Worm (Caenorhabditis elegans) whole organism, L1 larva: ENCODE measurements around the gene T05A7.13.

ENCODE experiments used
- C34B4.2 ChIP-seq: sonication (generic microtip); optimal IDR thresholded peaks from 2 replicates; lab custom pipeline; 2017; ENCODE audit warnings: mild to moderate bottlenecking, missing genetic modification characterization, missing compliant biosample characterization
- alr-1 ChIP-seq: fragments of 200-800 bp; sonication (Bioruptor generic); optimal IDR thresholded peaks from 2 replicates; lab custom pipeline; 2018; ENCODE audit warnings: borderline replicate concordance, mild to moderate bottlenecking, missing genetic modification characterization, missing compliant biosample characterization
- ama-1 ChIP-seq: fragments of 150-350 bp; optimal IDR thresholded peaks from 2 replicates; lab custom pipeline; 2014
- blmp-1 ChIP-seq: fragments of 150-350 bp; optimal IDR thresholded peaks from 2 replicates; lab custom pipeline; 2014; ENCODE audit warnings: missing biosample characterization, missing genetic modification characterization
- ceh-8 ChIP-seq: fragments of 200-800 bp; sonication (Bioruptor generic); optimal IDR thresholded peaks from 2 replicates; lab custom pipeline; 2018; ENCODE audit warnings: mild to moderate bottlenecking, missing genetic modification characterization, moderate library complexity, missing compliant biosample characterization
- ceh-82 ChIP-seq, 3 experiments: fragments of 150-350 bp in 1 of 3; sonication (generic microtip) in 2 of 3; optimal IDR thresholded peaks; 2 replicates each; lab custom pipeline; 2014 to 2017; ENCODE audit warnings: missing biosample characterization in 3 of 3, missing genetic modification characterization in 3 of 3
- ceh-88 ChIP-seq: fragments of 200-800 bp; sonication (Bioruptor generic); IDR thresholded peaks from 2 replicates; pipeline ENCODE4 v1.3.6; 2022; ENCODE audit warnings: missing genetic modification characterization, missing compliant biosample characterization
- ces-1 ChIP-seq: fragments of 150-350 bp; optimal IDR thresholded peaks from 2 replicates; lab custom pipeline; 2014; ENCODE audit warnings: missing biosample characterization, missing genetic modification reagents, missing genetic modification characterization
- dsc-1 ChIP-seq: sonication (generic microtip); optimal IDR thresholded peaks from 2 replicates; lab custom pipeline; 2016; ENCODE audit warnings: mild to moderate bottlenecking, missing genetic modification characterization, missing compliant biosample characterization
- efl-1 ChIP-seq, 4 experiments: fragments of 150-350 bp; optimal IDR thresholded peaks in 3 of 4; peaks in 1 of 4; 1 replicate in 1 of 4; 2 replicates in 3 of 4; lab custom pipeline; 2014; ENCODE audit warnings: missing biosample characterization in 2 of 4, missing genetic modification characterization in 2 of 4, missing genetic modification reagents in 2 of 4
- elt-2 ChIP-seq: sonication (generic microtip); optimal IDR thresholded peaks from 2 replicates; lab custom pipeline; 2016; ENCODE audit warnings: missing genetic modification characterization, mild to moderate bottlenecking, inconsistent platforms, missing compliant biosample characterization, missing genetic modification reagents
- elt-3 ChIP-seq, 6 experiments: fragments of 150-350 bp in 1 of 6; sonication (generic microtip); optimal IDR thresholded peaks; 2 replicates each; lab custom pipeline; 2017 to 2018; ENCODE audit warnings: missing biosample characterization in 6 of 6, missing genetic modification characterization in 6 of 6, inconsistent platforms in 1 of 6
- ets-5 ChIP-seq: fragments of 200-800 bp; sonication (Bioruptor generic); IDR thresholded peaks from 2 replicates; pipeline ENCODE4 v1.3.6; 2022; ENCODE audit warnings: missing genetic modification characterization, missing compliant biosample characterization
- fkh-10 ChIP-seq: sonication (generic microtip); optimal IDR thresholded peaks from 2 replicates; lab custom pipeline; 2017; ENCODE audit warnings: missing biosample characterization, missing genetic modification reagents, missing genetic modification characterization
- fkh-8 ChIP-seq: sonication (generic microtip); optimal IDR thresholded peaks from 2 replicates; lab custom pipeline; 2016; ENCODE audit warnings: mild to moderate bottlenecking, missing genetic modification characterization, missing compliant biosample characterization
- grh-1 ChIP-seq: fragments of 200-800 bp; sonication (Bioruptor generic); IDR thresholded peaks from 2 replicates; pipeline ENCODE4 v1.3.6; 2022; ENCODE audit warnings: missing genetic modification reagents, missing genetic modification characterization, missing compliant biosample characterization
- hlh-17 ChIP-seq: fragments of 200-800 bp; sonication (Bioruptor generic); optimal IDR thresholded peaks from 2 replicates; lab custom pipeline; 2018; ENCODE audit warnings: missing genetic modification characterization, mild to moderate bottlenecking, missing compliant biosample characterization, moderate library complexity, borderline replicate concordance
- hpl-2 ChIP-seq: fragments of 150-350 bp; optimal IDR thresholded peaks from 2 replicates; lab custom pipeline; 2014; ENCODE audit warnings: missing biosample characterization, missing genetic modification reagents, missing genetic modification characterization
- lin-14 ChIP-seq: fragments of 200-800 bp; sonication (Bioruptor generic); optimal IDR thresholded peaks from 2 replicates; lab custom pipeline; 2018; ENCODE audit warnings: mild to moderate bottlenecking, missing genetic modification characterization, moderate library complexity, missing compliant biosample characterization
- lin-35 ChIP-seq, 2 experiments: fragments of 150-350 bp; optimal IDR thresholded peaks; 2 replicates each; lab custom pipeline; 2014; ENCODE audit warnings: missing biosample characterization in 2 of 2, missing genetic modification characterization in 2 of 2, missing genetic modification reagents in 2 of 2
- lsy-2 ChIP-seq, 2 experiments: fragments of 150-350 bp; optimal IDR thresholded peaks; 2 replicates each; lab custom pipeline; 2014; ENCODE audit warnings: missing biosample characterization in 2 of 2, missing genetic modification characterization in 2 of 2
- mef-2 ChIP-seq: fragments of 150-350 bp; optimal IDR thresholded peaks from 2 replicates; lab custom pipeline; 2014; ENCODE audit warnings: missing biosample characterization, missing genetic modification characterization
- mep-1 ChIP-seq: fragments of 150-350 bp; optimal IDR thresholded peaks from 2 replicates; lab custom pipeline; 2014; ENCODE audit warnings: missing biosample characterization, missing genetic modification characterization
- nhr-11 ChIP-seq: fragments of 150-350 bp; optimal IDR thresholded peaks from 2 replicates; lab custom pipeline; 2014; ENCODE audit warnings: missing biosample characterization, missing genetic modification characterization
- nhr-19 ChIP-seq: fragments of 200-800 bp; sonication (Bioruptor generic); conservative IDR thresholded peaks from 2 replicates; pipeline ENCODE4 v1.3.6; 2022; ENCODE audit warnings: missing genetic modification characterization, missing compliant biosample characterization
- nhr-237 ChIP-seq: fragments of 150-350 bp; optimal IDR thresholded peaks from 2 replicates; lab custom pipeline; 2014; ENCODE audit warnings: missing biosample characterization, missing genetic modification characterization
- nhr-47 ChIP-seq: sonication (generic microtip); optimal IDR thresholded peaks from 2 replicates; lab custom pipeline; 2016; ENCODE audit warnings: mild to moderate bottlenecking, missing genetic modification characterization, moderate library complexity, missing compliant biosample characterization
- nhr-85 ChIP-seq: sonication (generic microtip); peaks from one replicate; lab custom pipeline; 2016; ENCODE audit warnings: missing genetic modification characterization, inconsistent platforms, missing compliant biosample characterization
- rnt-1 ChIP-seq: sonication (generic microtip); optimal IDR thresholded peaks from 2 replicates; lab custom pipeline; 2016; ENCODE audit warnings: mild to moderate bottlenecking, missing genetic modification characterization, moderate library complexity, missing compliant biosample characterization
- unc-30 ChIP-seq: sonication (generic microtip); optimal IDR thresholded peaks from 2 replicates; lab custom pipeline; 2017; ENCODE audit warnings: missing biosample characterization, missing genetic modification characterization
- unc-86 ChIP-seq: sonication (generic microtip); optimal IDR thresholded peaks from 2 replicates; lab custom pipeline; 2016; ENCODE audit warnings: missing genetic modification characterization, missing compliant biosample characterization
- zag-1 ChIP-seq: fragments of 150-350 bp; optimal IDR thresholded peaks from 2 replicates; lab custom pipeline; 2014; ENCODE audit warnings: missing biosample characterization, missing genetic modification characterization

T05A7.13 gene

DNA sequence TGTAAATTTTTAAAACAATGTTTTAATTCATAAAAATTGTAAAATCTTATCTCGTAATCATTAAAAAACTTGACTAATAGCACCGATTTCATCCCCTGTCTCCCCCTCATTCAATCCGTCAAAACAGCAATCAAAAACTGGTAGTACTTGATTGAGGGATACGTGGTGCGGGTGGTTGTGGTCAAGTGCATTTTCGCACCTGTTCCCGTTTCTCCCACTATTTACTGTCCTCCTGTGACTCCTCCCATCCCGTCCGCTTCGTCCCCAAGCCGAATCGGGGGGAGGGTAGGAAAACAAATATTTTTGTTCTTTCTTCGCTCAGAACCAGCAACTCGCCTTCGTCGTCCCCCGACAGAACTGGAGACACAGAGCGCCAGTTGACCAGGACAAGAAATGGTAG lies 12.4 kb downstream of the T05A7.13 start, which contains the start of gene lgc-27 (continued):
- TF ChIP-seq ces-1 (GFP tag; lab: Kevin White, UChicago) (no peak), ceh-8 (GFP tag; lab: Kevin White, UChicago) (no peak)

DNA sequence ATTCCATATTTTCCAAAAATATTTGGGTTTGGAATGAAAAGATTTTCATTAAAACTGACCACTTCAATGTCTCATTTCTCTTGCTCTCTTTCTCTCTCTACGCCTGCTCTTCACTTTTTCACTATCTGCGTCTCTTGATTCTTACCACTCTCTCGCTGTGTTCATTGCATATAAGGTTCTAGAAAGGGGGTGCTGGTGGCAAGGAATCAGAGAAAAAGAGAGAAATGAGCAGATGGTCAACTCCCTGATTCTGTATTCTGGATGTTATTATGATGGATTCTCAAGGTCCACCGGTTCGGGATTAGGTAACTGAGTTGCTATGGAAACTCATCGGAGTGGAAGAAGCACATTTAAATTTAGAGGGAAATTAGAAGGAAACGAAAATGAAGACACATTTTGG lies 20.4 kb downstream of the T05A7.13 start:
- TF ChIP-seq mep-1 (tag; lab: Kevin White, UChicago) (peak; percentile 5), grh-1 (GFP tag; lab: Robert Waterston, UW) (no peak), rnt-1 (peak; percentile 9), ama-1 (lab: Kevin White, UChicago) (no peak), efl-1 (optimal IDR thresholded peaks at IDR 0.05; lab: Kevin White, UChicago) (peak; percentile 36 to 44), efl-1 (GFP tag; optimal IDR thresholded peaks at IDR 0.05 in 1 of 2; lab: Kevin White, UChicago) (no peak), lin-14 (GFP tag; lab: Kevin White, UChicago) (peak; percentile 49), blmp-1 (tag; lab: Kevin White, UChicago) (no peak), fkh-8 (tag; lab: Kevin White, UChicago) (peak; percentile 29), ceh-82 (tag; optimal IDR thresholded peaks at IDR 0.05; lab: Kevin White, UChicago) (peak in 1 of 3 experiments; percentile 4), lin-35 (GFP tag; optimal IDR thresholded peaks at IDR 0.05; lab: Kevin White, UChicago) (peak in 1 of 2 experiments; percentile 5)

DNA sequence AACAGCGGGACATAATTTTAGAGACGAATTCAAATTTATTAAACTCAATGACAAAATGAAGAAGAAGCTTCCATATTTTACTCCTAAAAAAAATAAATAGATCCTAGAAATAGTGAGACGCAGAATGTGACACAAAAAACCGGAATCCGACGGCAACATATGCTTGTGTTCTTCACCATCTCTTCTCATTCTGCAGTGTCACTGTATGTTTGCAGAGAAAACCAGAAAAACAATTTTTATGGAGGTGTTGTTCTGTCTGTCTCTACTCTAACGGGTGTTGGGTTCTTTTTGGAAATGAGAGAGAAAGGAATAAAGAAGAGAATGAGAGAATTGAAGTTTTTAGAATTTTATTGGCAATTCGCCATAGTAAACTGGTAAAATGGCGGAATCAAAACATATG lies 22.3 kb downstream of the T05A7.13 start:
- TF ChIP-seq blmp-1 (tag; lab: Kevin White, UChicago) (peak; percentile 79), ceh-88 (GFP tag; lab: Robert Waterston, UW) (no peak), grh-1 (GFP tag; lab: Robert Waterston, UW) (peak; percentile 50), lin-14 (GFP tag; lab: Kevin White, UChicago) (peak; percentile 69), elt-3 (tag; optimal IDR thresholded peaks at IDR 0.05; lab: Kevin White, UChicago) (peak in 1 of 6 experiments; percentile 38), efl-1 (optimal IDR thresholded peaks at IDR 0.05; lab: Kevin White, UChicago) (peak in 1 of 2 experiments; percentile 8), efl-1 (GFP tag; optimal IDR thresholded peaks at IDR 0.05 in 1 of 2; lab: Kevin White, UChicago) (peak in 1 of 2 experiments; percentile 87), nhr-85 (tag; lab: Kevin White, UChicago) (peak; percentile 65), C34B4.2 (tag; lab: Kevin White, UChicago) (no peak), nhr-47 (tag; lab: Kevin White, UChicago) (no peak), mep-1 (tag; lab: Kevin White, UChicago) (peak; percentile 31)

DNA sequence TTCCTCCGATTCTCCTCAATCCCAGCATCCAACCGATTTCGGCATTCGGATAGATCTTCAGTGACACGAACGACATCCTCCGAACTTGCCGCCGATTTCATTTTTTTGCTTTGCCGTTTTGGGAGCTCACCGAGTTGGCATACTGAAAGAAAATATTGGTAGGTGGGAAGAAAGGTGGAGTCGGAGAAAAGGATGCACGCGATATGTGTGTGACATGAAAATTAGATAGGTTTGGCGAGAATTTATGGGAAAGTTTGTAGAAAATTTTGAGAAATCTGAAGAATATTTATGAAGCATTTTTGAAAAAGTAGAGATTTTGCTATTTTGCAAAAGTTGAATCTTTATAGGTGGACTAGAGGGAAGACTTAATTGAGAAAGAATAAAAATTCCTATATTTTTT lies 22.9 kb downstream of the T05A7.13 start, which contains the start of gene che-10:
Gene che-10 (minus strand): TSS at position 101 of the 400 bp plus-strand sequence.
- TF ChIP-seq mef-2 (no peak), efl-1 (optimal IDR thresholded peaks at IDR 0.05; lab: Kevin White, UChicago) (no peak), efl-1 (GFP tag; optimal IDR thresholded peaks at IDR 0.05 in 1 of 2; lab: Kevin White, UChicago) (peak in 1 of 2 experiments; percentile 66)

DNA sequence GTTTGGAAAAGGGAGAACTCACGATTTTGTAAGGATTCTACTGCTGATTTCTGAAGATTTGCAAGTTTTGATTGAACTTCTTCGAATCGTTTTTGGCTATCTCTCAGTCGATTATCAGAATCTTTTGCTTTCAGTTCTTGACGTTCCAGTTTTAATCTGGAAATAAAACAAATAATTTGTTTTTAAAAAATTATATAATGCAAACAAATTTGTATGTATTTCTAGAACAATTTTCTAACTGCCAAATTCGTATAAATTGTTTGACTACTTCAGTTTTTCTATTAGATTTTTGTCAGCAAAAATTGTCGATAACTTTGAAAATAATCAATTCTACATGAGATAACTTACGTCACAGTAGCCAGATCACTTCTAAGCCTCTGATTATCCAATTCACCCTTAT lies 29.7 kb downstream of the T05A7.13 start:
- TF ChIP-seq fkh-8 (tag; lab: Kevin White, UChicago) = no peak
- no peak for TF ChIP-seq ets-5 (GFP tag; lab: Robert Waterston, UW)
- no peak for TF ChIP-seq lsy-2 (tag; optimal IDR thresholded peaks at IDR 0.05; lab: Kevin White, UChicago)
- no peak for TF ChIP-seq unc-30
- TF ChIP-seq elt-2 (tag; lab: Kevin White, UChicago) = no peak
- TF ChIP-seq hpl-2 = no peak
- TF ChIP-seq hlh-17 (GFP tag; lab: Kevin White, UChicago) = no peak
- no peak for TF ChIP-seq grh-1 (GFP tag; lab: Robert Waterston, UW)
- no peak for TF ChIP-seq nhr-19 (GFP tag; lab: Robert Waterston, UW)
- no peak for TF ChIP-seq unc-86 (tag; lab: Kevin White, UChicago)
- no peak for TF ChIP-seq alr-1 (tag; lab: Kevin White, UChicago)
- no peak for TF ChIP-seq nhr-11 (tag; lab: Kevin White, UChicago)
- no peak for TF ChIP-seq zag-1 (tag; lab: Kevin White, UChicago)

DNA sequence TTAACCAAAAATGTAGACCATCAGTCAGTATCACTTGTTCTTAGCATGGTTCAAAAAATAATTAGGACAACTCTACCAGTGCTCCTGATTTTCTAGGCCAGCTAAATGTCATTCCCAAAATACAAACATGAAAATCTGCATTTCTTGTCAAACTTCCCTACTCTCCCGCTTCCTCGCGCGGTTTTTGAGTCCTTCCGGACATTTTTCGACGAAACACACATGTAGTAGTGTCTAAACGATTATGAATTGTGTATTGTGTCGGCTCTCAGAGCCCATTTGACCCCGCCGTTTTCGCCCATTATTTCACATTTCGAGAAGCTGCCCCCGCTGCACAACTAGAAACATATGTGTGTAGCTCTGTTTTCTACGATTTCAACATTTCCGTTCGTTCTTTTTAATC lies 34.6 kb downstream of the T05A7.13 start, which contains the start of gene F35D11.1:
Gene F35D11.1 (plus strand): TSS at position 301 of the 400 bp plus-strand sequence.
- TF ChIP-seq nhr-11 (tag; lab: Kevin White, UChicago) = no peak
- no peak for TF ChIP-seq fkh-10
- peak; percentile 31 for TF ChIP-seq dsc-1 (tag; lab: Kevin White, UChicago)
- TF ChIP-seq nhr-237 = no peak
- TF ChIP-seq elt-2 (tag; lab: Kevin White, UChicago) = no peak
